Worm (Caenorhabditis elegans) whole organism, midembryonic: ENCODE data around the gene hpl-1.

ENCODE experiments used
- T22C8.4 ChIP-seq: fragments of 200-800 bp; sonication (Bioruptor generic); IDR thresholded peaks from 2 replicates; pipeline ENCODE4 v1.3.6; 2022; ENCODE audit warnings: missing genetic modification characterization, missing compliant biosample characterization
- cog-1 ChIP-seq: sonication (generic microtip); optimal IDR thresholded peaks from 2 replicates; lab custom pipeline; 2016; ENCODE audit warnings: missing genetic modification characterization, missing compliant biosample characterization
- flt-1 ChIP-seq: fragments of 200-800 bp; sonication (Bioruptor generic); IDR thresholded peaks from 2 replicates; pipeline ENCODE4 v1.3.6; 2022; ENCODE audit warnings: missing genetic modification characterization, missing compliant biosample characterization
- klf-2 ChIP-seq: fragments of 200-800 bp; sonication (Bioruptor generic); conservative IDR thresholded peaks from 2 replicates; pipeline ENCODE4 v1.3.6; 2022; ENCODE audit warnings: missing genetic modification reagents, missing genetic modification characterization, missing compliant biosample characterization
- med-1 ChIP-seq: sonication (generic microtip); optimal IDR thresholded peaks from 2 replicates; lab custom pipeline; 2017; ENCODE audit warnings: missing genetic modification characterization, mild to moderate bottlenecking, missing compliant biosample characterization, antibody characterized with exemption, missing genetic modification reagents; ENCODE audit not compliant: insufficient read depth
- ref-1 ChIP-seq: fragments of 200-800 bp; sonication (Bioruptor generic); conservative IDR thresholded peaks from 2 replicates; pipeline ENCODE4 v1.3.6; 2022; ENCODE audit warnings: missing genetic modification reagents, missing genetic modification characterization, missing compliant biosample characterization
- tab-1 ChIP-seq: fragments of 200-800 bp; sonication (Bioruptor generic); IDR thresholded peaks from 2 replicates; pipeline ENCODE4 v1.3.6; 2022; ENCODE audit warnings: missing genetic modification characterization, missing compliant biosample characterization
- ztf-23 ChIP-seq: fragments of 200-800 bp; sonication (Bioruptor generic); IDR thresholded peaks from 2 replicates; pipeline ENCODE4 v1.3.6; 2022; ENCODE audit warnings: missing genetic modification reagents, missing genetic modification characterization, missing compliant biosample characterization
- ztf-29 ChIP-seq: fragments of 200-800 bp; sonication (Bioruptor generic); IDR thresholded peaks from 2 replicates; pipeline ENCODE4 v1.3.6; 2022; ENCODE audit warnings: missing genetic modification reagents, missing genetic modification characterization, missing compliant biosample characterization

hpl-1 gene

ce11 chrX:13245090-13245489 lies at the start of gene hpl-1:
hpl-1 (plus strand) TSS chrX:13245390.
- TF ChIP-seq med-1 (GFP tag; lab: Kevin White, UChicago) (no peak), tab-1 (GFP tag; lab: Robert Waterston, UW) (no peak), ztf-23 (GFP tag; lab: Robert Waterston, UW) (no peak), flt-1 (GFP tag; lab: Robert Waterston, UW) (no peak), ref-1 (GFP tag; lab: Robert Waterston, UW) (no peak), cog-1 (tag; lab: Kevin White, UChicago) (no peak), ztf-29 (no peak), T22C8.4 (GFP tag; lab: Robert Waterston, UW) (no peak), klf-2 (GFP tag; lab: Robert Waterston, UW) (no peak)

DNA sequence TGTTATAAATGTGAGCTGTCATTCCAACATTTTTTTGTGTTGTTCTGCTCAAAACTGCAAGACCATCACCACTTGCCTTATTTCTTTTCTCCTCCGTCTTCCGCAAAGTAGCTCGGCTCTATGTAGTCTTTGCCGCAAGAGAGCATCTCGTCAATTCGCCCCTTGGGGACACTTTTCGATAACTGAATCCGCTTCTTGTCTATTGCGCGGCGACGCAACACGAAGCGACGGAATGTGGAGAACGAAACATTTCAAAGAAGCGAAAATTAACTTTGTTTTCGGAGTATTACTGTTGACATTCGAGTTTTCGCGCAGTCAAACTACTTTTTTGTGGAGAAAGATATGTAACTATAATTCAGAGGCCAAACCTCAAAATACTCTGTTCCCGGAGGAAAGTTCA lies 47.1 kb upstream of the hpl-1 start:
- TF ChIP-seq med-1 (GFP tag; lab: Kevin White, UChicago) (no peak), flt-1 (GFP tag; lab: Robert Waterston, UW) (no peak), T22C8.4 (GFP tag; lab: Robert Waterston, UW) (no peak), ztf-23 (GFP tag; lab: Robert Waterston, UW) (no peak), cog-1 (tag; lab: Kevin White, UChicago) (no peak), ref-1 (GFP tag; lab: Robert Waterston, UW) (no peak), tab-1 (GFP tag; lab: Robert Waterston, UW) (no peak), ztf-29 (no peak), klf-2 (GFP tag; lab: Robert Waterston, UW) (no peak)

DNA sequence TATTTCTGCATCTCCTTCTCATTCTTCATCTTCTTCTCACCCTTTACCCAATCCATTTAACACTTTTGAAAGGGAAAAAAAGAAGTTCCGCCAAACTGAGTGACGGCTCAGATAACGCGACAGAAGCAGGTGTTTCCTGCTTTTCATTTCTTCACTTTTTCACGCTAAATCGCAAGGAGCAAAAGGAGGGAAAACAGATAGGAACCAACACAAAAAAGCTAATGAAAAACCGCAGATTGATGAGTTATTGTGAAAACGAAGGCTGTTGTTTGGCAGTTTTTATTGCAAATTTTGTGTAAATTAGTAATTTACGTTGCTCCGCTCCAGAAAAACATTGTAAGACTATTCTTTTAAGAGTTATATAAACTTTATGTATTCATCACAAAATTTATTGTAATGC lies 44.9 kb upstream of the hpl-1 start:
- TF ChIP-seq ref-1 (GFP tag; lab: Robert Waterston, UW) = no peak
- no peak for TF ChIP-seq med-1 (GFP tag; lab: Kevin White, UChicago)
- TF ChIP-seq ztf-23 (GFP tag; lab: Robert Waterston, UW) = no peak
- no peak for TF ChIP-seq tab-1 (GFP tag; lab: Robert Waterston, UW)
- TF ChIP-seq flt-1 (GFP tag; lab: Robert Waterston, UW) = no peak

ce11 chrX:13201401-13201800 lies 43.8 kb upstream of the hpl-1 start, which contains the start of gene unc-9:
unc-9 (plus strand) TSS chrX:13201770.
- no peak for TF ChIP-seq ref-1 (GFP tag; lab: Robert Waterston, UW)
- TF ChIP-seq cog-1 (tag; lab: Kevin White, UChicago) = no peak
- TF ChIP-seq tab-1 (GFP tag; lab: Robert Waterston, UW) = no peak
- no peak for TF ChIP-seq flt-1 (GFP tag; lab: Robert Waterston, UW)
- TF ChIP-seq T22C8.4 (GFP tag; lab: Robert Waterston, UW) = no peak
- no peak for TF ChIP-seq klf-2 (GFP tag; lab: Robert Waterston, UW)
- no peak for TF ChIP-seq ztf-23 (GFP tag; lab: Robert Waterston, UW)
- TF ChIP-seq med-1 (GFP tag; lab: Kevin White, UChicago) = no peak
- TF ChIP-seq ztf-29 = no peak

DNA sequence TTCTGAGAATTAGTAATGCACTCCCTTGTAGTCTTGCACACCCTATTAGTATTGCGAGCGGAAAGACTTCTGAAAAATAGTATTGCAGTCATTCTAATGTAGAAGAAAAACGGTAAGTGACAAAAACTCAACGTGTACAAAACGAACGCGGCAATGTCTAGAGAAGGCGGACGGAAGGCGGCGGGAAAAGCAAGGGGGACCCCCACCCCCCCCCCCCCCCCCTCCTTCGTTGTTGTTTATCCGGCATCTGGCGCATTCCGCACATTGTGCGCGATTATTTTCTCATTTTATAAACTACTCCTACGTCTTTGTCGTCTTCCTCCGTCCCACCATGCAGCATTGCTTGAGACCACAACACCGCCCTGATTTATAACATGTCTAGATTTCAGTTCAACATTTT lies 42.9 kb upstream of the hpl-1 start:
- TF ChIP-seq klf-2 (GFP tag; lab: Robert Waterston, UW) (no peak), flt-1 (GFP tag; lab: Robert Waterston, UW) (no peak), T22C8.4 (GFP tag; lab: Robert Waterston, UW) (no peak), tab-1 (GFP tag; lab: Robert Waterston, UW) (no peak), med-1 (GFP tag; lab: Kevin White, UChicago) (no peak), ref-1 (GFP tag; lab: Robert Waterston, UW) (no peak), cog-1 (tag; lab: Kevin White, UChicago) (no peak), ztf-23 (GFP tag; lab: Robert Waterston, UW) (no peak), ztf-29 (no peak)

ce11 chrX:13206011-13206410 lies 39.2 kb upstream of the hpl-1 start:
- TF ChIP-seq ztf-23 (GFP tag; lab: Robert Waterston, UW) (no peak), klf-2 (GFP tag; lab: Robert Waterston, UW) (no peak), ref-1 (GFP tag; lab: Robert Waterston, UW) (no peak), med-1 (GFP tag; lab: Kevin White, UChicago) (no peak), ztf-29 (no peak), cog-1 (tag; lab: Kevin White, UChicago) (no peak), T22C8.4 (GFP tag; lab: Robert Waterston, UW) (no peak), tab-1 (GFP tag; lab: Robert Waterston, UW) (no peak), flt-1 (GFP tag; lab: Robert Waterston, UW) (no peak)

DNA sequence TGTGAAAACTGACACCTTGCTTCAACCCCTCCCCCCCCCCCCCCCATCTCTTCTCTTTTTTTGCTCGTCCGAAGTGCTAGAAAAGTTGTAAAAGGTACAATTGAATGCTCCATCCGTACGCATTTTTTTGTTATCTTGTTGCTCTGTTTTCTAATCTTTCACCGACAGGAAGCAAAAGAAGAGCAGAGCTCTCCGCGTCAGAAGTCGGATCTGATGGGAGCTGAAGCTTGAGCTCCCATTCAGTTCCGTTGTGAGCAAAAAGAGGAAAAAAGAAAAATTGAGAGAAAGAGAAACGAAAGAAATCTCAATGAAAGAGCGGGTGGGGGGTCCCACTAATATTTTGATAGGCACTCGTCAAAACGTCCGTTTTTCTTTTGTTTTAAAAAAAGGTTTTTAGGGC lies 38.3 kb upstream of the hpl-1 start:
- TF ChIP-seq tab-1 (GFP tag; lab: Robert Waterston, UW) = no peak
- no peak for TF ChIP-seq cog-1 (tag; lab: Kevin White, UChicago)
- TF ChIP-seq flt-1 (GFP tag; lab: Robert Waterston, UW) = no peak

- TF ChIP-seq ztf-23 (GFP tag; lab: Robert Waterston, UW) (no peak), cog-1 (tag; lab: Kevin White, UChicago) (no peak), ztf-29 (no peak), med-1 (GFP tag; lab: Kevin White, UChicago) (no peak), klf-2 (GFP tag; lab: Robert Waterston, UW) (no peak), ref-1 (GFP tag; lab: Robert Waterston, UW) (no peak), flt-1 (GFP tag; lab: Robert Waterston, UW) (no peak), T22C8.4 (GFP tag; lab: Robert Waterston, UW) (no peak), tab-1 (GFP tag; lab: Robert Waterston, UW) (no peak)
These were observed 36.2 kb upstream of the hpl-1 start for ce11 chrX:13209026-13209425.

DNA sequence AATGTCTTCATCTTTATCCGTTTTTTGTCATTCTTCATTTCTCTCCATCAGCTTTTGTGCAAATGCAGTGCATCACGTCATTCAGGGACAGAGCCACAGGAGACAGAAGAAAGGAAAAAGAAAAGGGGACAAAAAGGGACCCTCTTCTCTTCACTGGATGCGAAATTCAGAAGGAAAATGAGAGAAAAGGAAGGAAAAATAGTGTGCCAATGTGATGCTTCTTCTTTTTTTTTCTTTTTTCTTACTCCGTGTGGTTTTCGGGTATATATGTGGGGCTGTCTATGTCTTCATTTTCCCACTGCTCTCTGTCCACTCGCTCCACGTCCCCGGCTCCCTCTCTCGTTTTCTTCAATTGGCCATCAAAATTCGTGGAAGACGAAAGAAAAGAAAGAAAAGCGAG lies 34.7 kb upstream of the hpl-1 start:
- TF ChIP-seq cog-1 (tag; lab: Kevin White, UChicago) = no peak
- no peak for TF ChIP-seq ref-1 (GFP tag; lab: Robert Waterston, UW)
- no peak for TF ChIP-seq ztf-23 (GFP tag; lab: Robert Waterston, UW)
- TF ChIP-seq T22C8.4 (GFP tag; lab: Robert Waterston, UW) = no peak
- TF ChIP-seq klf-2 (GFP tag; lab: Robert Waterston, UW) = no peak
- TF ChIP-seq flt-1 (GFP tag; lab: Robert Waterston, UW) = no peak
